Worm (Caenorhabditis elegans): ENCODE measurements around the gene C01G10.14.
"Not testable (repeated sequence)": the region's sequence is repeated elsewhere in the genome, so short reads cannot be mapped to it uniquely, and the experiment has no call there.

The C01G10.14 gene

ce11 chrV:15105893-15106598, at the start of gene C01G10.14:
Gene C01G10.14, minus strand, starts transcription at chrV:15105943.
- not testable (repeated sequence) for TF ChIP-seq dao-5, W03F9.2, him-1 (tag; optimal IDR thresholded peaks at IDR 0.05)

ce11 chrV:15153277-15153676, 47.5 kb upstream of the C01G10.14 start, which contains the start of gene srh-55:
Gene srh-55, plus strand, starts transcription at chrV:15153577.
- TF ChIP-seq W03F9.2 (tag; optimal IDR thresholded peaks at IDR 0.05) (no peak), him-1 (tag; optimal IDR thresholded peaks at IDR 0.05) (no peak)

- TF ChIP-seq dao-5 (tag; optimal IDR thresholded peaks at IDR 0.05) (no peak), W03F9.2 (tag; optimal IDR thresholded peaks at IDR 0.05) (no peak), him-1 (tag; optimal IDR thresholded peaks at IDR 0.05) (no peak)
These were observed 46.3 kb upstream of the C01G10.14 start for ce11 chrV:15152010-15152409.

ce11 chrV:15150661-15151060, 44.9 kb upstream of the C01G10.14 start, which contains the start of gene T09F5.2:
Gene T09F5.2, plus strand, starts transcription at chrV:15150961.
- TF ChIP-seq W03F9.2 (tag; optimal IDR thresholded peaks at IDR 0.05) = no peak
- TF ChIP-seq him-1 (tag; optimal IDR thresholded peaks at IDR 0.05) = no peak
- TF ChIP-seq dao-5 (tag; optimal IDR thresholded peaks at IDR 0.05) = no peak

ce11 chrV:15150176-15150575, 44.4 kb upstream of the C01G10.14 start:
- TF ChIP-seq him-1 (tag; optimal IDR thresholded peaks at IDR 0.05) (no peak), dao-5 (tag; optimal IDR thresholded peaks at IDR 0.05) (no peak), W03F9.2 (tag; optimal IDR thresholded peaks at IDR 0.05) (no peak)

ce11 chrV:15148800-15149199, 43.1 kb upstream of the C01G10.14 start, which contains the start of gene T09F5.1:
Gene T09F5.1, plus strand, starts transcription at chrV:15149100.
- TF ChIP-seq dao-5 (tag; optimal IDR thresholded peaks at IDR 0.05) (no peak), him-1 (tag; optimal IDR thresholded peaks at IDR 0.05) (no peak), W03F9.2 (tag; optimal IDR thresholded peaks at IDR 0.05) (no peak)

ce11 chrV:15147776-15148175, 42.0 kb upstream of the C01G10.14 start, which contains the start of gene T09F5.20:
Gene T09F5.20, minus strand, starts transcription at chrV:15147876.
- no peak for TF ChIP-seq him-1 (tag; optimal IDR thresholded peaks at IDR 0.05)
- TF ChIP-seq dao-5 (tag; optimal IDR thresholded peaks at IDR 0.05) = no peak
- TF ChIP-seq W03F9.2 (tag; optimal IDR thresholded peaks at IDR 0.05) = no peak

ce11 chrV:15143798-15144197, 38.1 kb upstream of the C01G10.14 start, which contains the start of gene K08F9.4:
Gene K08F9.4, plus strand, starts transcription at chrV:15144019.
- no peak for TF ChIP-seq dao-5 (tag; optimal IDR thresholded peaks at IDR 0.05)
- TF ChIP-seq him-1 (tag; optimal IDR thresholded peaks at IDR 0.05) = no peak
- peak; percentile 64 for TF ChIP-seq W03F9.2 (tag; optimal IDR thresholded peaks at IDR 0.05)

ce11 chrV:15143285-15143684, 37.5 kb upstream of the C01G10.14 start, which contains the start of gene K08F9.1:
Gene K08F9.1, minus strand, starts transcription at chrV:15143385.
- TF ChIP-seq dao-5 (tag; optimal IDR thresholded peaks at IDR 0.05) = no peak
- TF ChIP-seq W03F9.2 (tag; optimal IDR thresholded peaks at IDR 0.05) = no peak
- TF ChIP-seq him-1 (tag; optimal IDR thresholded peaks at IDR 0.05) = no peak

- TF ChIP-seq W03F9.2 (tag; optimal IDR thresholded peaks at IDR 0.05) (no peak), him-1 (tag; optimal IDR thresholded peaks at IDR 0.05) (no peak), dao-5 (tag; optimal IDR thresholded peaks at IDR 0.05) (no peak)
These were observed 34.5 kb upstream of the C01G10.14 start, which contains the start of gene K08F9.3 for ce11 chrV:15140247-15140646. Gene K08F9.3, plus strand, starts transcription at chrV:15140547.

- TF ChIP-seq dao-5 (tag; optimal IDR thresholded peaks at IDR 0.05) (no peak), W03F9.2 (tag; optimal IDR thresholded peaks at IDR 0.05) (no peak), him-1 (tag; optimal IDR thresholded peaks at IDR 0.05) (no peak)
These were observed 34.1 kb upstream of the C01G10.14 start for ce11 chrV:15139811-15140210.

- TF ChIP-seq W03F9.2 (tag; optimal IDR thresholded peaks at IDR 0.05) = peak; percentile 65
- no peak for TF ChIP-seq dao-5 (tag; optimal IDR thresholded peaks at IDR 0.05)
- no peak for TF ChIP-seq him-1 (tag; optimal IDR thresholded peaks at IDR 0.05)
These were observed 31.0 kb upstream of the C01G10.14 start, which contains the start of gene aipl-1 for ce11 chrV:15136772-15137171. Gene aipl-1, minus strand, starts transcription at chrV:15136801.

- TF ChIP-seq him-1 (tag; optimal IDR thresholded peaks at IDR 0.05) (no peak), dao-5 (tag; optimal IDR thresholded peaks at IDR 0.05) (no peak), W03F9.2 (tag; optimal IDR thresholded peaks at IDR 0.05) (no peak)
These were observed 28.1 kb upstream of the C01G10.14 start for ce11 chrV:15133812-15134211.

ce11 chrV:15132423-15132822, 26.7 kb upstream of the C01G10.14 start, which contains the start of gene str-171:
Gene str-171, minus strand, starts transcription at chrV:15132523.
- TF ChIP-seq W03F9.2 (tag; optimal IDR thresholded peaks at IDR 0.05) (no peak), dao-5 (tag; optimal IDR thresholded peaks at IDR 0.05) (no peak), him-1 (tag; optimal IDR thresholded peaks at IDR 0.05) (no peak)
